Fruit fly (Drosophila melanogaster) whole organism, embryonic: ENCODE results near the gene Srp19.
A peak's percentile ranks its signal among the peaks of the same experiment; 100 is the strongest.

Experiments used
- Bteb2 ChIP-seq: fragments of 200-800 bp; sonication (Bioruptor generic); optimal IDR thresholded peaks from 2 replicates; lab custom pipeline; 2016; ENCODE audit warnings: missing biosample characterization, missing genetic modification characterization
- CG10431 ChIP-seq: fragments of 200-800 bp; sonication (Bioruptor generic); optimal IDR thresholded peaks from 3 replicates; lab custom pipeline; 2018; ENCODE audit warnings: missing biosample characterization, mild to moderate bottlenecking, missing genetic modification characterization
- CG11504 ChIP-seq: fragments of 200-800 bp; sonication (Bioruptor generic); optimal IDR thresholded peaks from 3 replicates; lab custom pipeline; 2019; ENCODE audit warnings: missing biosample characterization, mild to moderate bottlenecking, missing genetic modification characterization, moderate library complexity
- CG11560 ChIP-seq: fragments of 200-800 bp; sonication (Bioruptor generic); IDR thresholded peaks from 3 replicates; pipeline ENCODE4 v1.3.6; 2022; ENCODE audit warnings: missing biosample characterization, missing genetic modification characterization
- CG12391 ChIP-seq: fragments of 200-800 bp; sonication (Bioruptor generic); optimal IDR thresholded peaks from 3 replicates; lab custom pipeline; 2018; ENCODE audit warnings: missing biosample characterization, mild to moderate bottlenecking, missing genetic modification characterization, moderate library complexity
- CG12942 ChIP-seq: fragments of 200-800 bp; sonication (Bioruptor generic); optimal IDR thresholded peaks from 3 replicates; lab custom pipeline; 2016; ENCODE audit warnings: missing biosample characterization, missing genetic modification characterization
- CG14441 ChIP-seq: fragments of 200-800 bp; sonication (Bioruptor generic); IDR thresholded peaks from 2 replicates; pipeline ENCODE4 v1.3.6; 2022; ENCODE audit warnings: missing biosample characterization, missing genetic modification characterization
- CG17186 ChIP-seq: fragments of 200-800 bp; sonication (Bioruptor generic); optimal IDR thresholded peaks from 3 replicates; lab custom pipeline; 2017; ENCODE audit warnings: missing biosample characterization, missing genetic modification reagents, missing genetic modification characterization
- CG17829 ChIP-seq: fragments of 200-800 bp; optimal IDR thresholded peaks from 2 replicates; lab custom pipeline; 2019; ENCODE audit warnings: missing biosample characterization, mild to moderate bottlenecking, missing genetic modification characterization, moderate library complexity
- CG2120 ChIP-seq: fragments of 200-800 bp; sonication (Bioruptor generic); optimal IDR thresholded peaks from 3 replicates; lab custom pipeline; 2016; ENCODE audit warnings: missing biosample characterization, missing genetic modification characterization
- CG2129 ChIP-seq: fragments of 200-800 bp; sonication (Bioruptor generic); IDR thresholded peaks from 2 replicates; pipeline ENCODE4 v1.3.6; 2022; ENCODE audit warnings: missing biosample characterization, missing genetic modification characterization; ENCODE audit not compliant: partially characterized antibody
- CG2875 ChIP-seq: fragments of 200-800 bp; sonication (Bioruptor generic); optimal IDR thresholded peaks from 2 replicates; lab custom pipeline; 2017; ENCODE audit warnings: missing biosample characterization, mild to moderate bottlenecking, missing genetic modification characterization, missing genetic modification reagents
- CG3281 ChIP-seq: fragments of 200-800 bp; sonication (Bioruptor generic); optimal IDR thresholded peaks from 3 replicates; lab custom pipeline; 2017; ENCODE audit warnings: missing biosample characterization, mild to moderate bottlenecking, missing genetic modification characterization
- CG33557 ChIP-seq: fragments of 200-800 bp; sonication (Bioruptor generic); optimal IDR thresholded peaks from 2 replicates; lab custom pipeline; 2019; ENCODE audit warnings: missing biosample characterization, mild to moderate bottlenecking, missing genetic modification characterization, moderate library complexity
- CG6254 ChIP-seq: fragments of 200-800 bp; sonication (Bioruptor generic); optimal IDR thresholded peaks from 3 replicates; lab custom pipeline; 2017; ENCODE audit warnings: mild to moderate bottlenecking, missing biosample characterization, missing genetic modification reagents, missing genetic modification characterization
- CG6791 ChIP-seq: fragments of 200-800 bp; sonication (Bioruptor generic); IDR thresholded peaks from 3 replicates; pipeline ENCODE4 v1.3.6; 2022; ENCODE audit warnings: missing biosample characterization, missing genetic modification characterization; ENCODE audit not compliant: partially characterized antibody
- CG8290 ChIP-seq, 3 experiments: fragments of 200-800 bp; sonication (Bioruptor generic); optimal IDR thresholded peaks; 2 replicates each; lab custom pipeline; 2016 to 2019; ENCODE audit warnings: missing biosample characterization in 3 of 3, missing genetic modification characterization in 3 of 3, mild to moderate bottlenecking in 2 of 3, moderate library complexity in 1 of 3
- CG9727 ChIP-seq: fragments of 200-800 bp; sonication (Bioruptor generic); optimal IDR thresholded peaks from 3 replicates; lab custom pipeline; 2017; ENCODE audit warnings: missing biosample characterization, mild to moderate bottlenecking, missing genetic modification characterization
- CrebB ChIP-seq: fragments of 200-800 bp; sonication (Bioruptor generic); optimal IDR thresholded peaks from 3 replicates; lab custom pipeline; 2018; ENCODE audit warnings: missing biosample characterization, mild to moderate bottlenecking, missing genetic modification characterization
- Dbx ChIP-seq: fragments of 200-800 bp; sonication (Bioruptor generic); IDR thresholded peaks from 3 replicates; pipeline ENCODE4 v1.3.6; 2022; ENCODE audit warnings: missing biosample characterization, missing genetic modification characterization
- E2f1 ChIP-seq: fragments of 200-800 bp; sonication (Bioruptor generic); IDR thresholded peaks from 2 replicates; pipeline ENCODE4 v1.3.6; 2022; ENCODE audit warnings: missing biosample characterization, missing genetic modification characterization
- H2.0 ChIP-seq: fragments of 200-800 bp; sonication (Bioruptor generic); IDR thresholded peaks from 2 replicates; pipeline ENCODE4 v1.3.6; 2022; ENCODE audit warnings: missing biosample characterization, missing genetic modification characterization
- HmgZ ChIP-seq: fragments of 200-800 bp; sonication (Bioruptor generic); optimal IDR thresholded peaks from 2 replicates; lab custom pipeline; 2018; ENCODE audit warnings: missing biosample characterization, mild to moderate bottlenecking, missing genetic modification characterization
- Hsf ChIP-seq: fragments of 200-800 bp; sonication (Bioruptor generic); optimal IDR thresholded peaks from 3 replicates; lab custom pipeline; 2016; ENCODE audit warnings: missing biosample characterization, missing genetic modification characterization
- Lim3 ChIP-seq: fragments of 200-800 bp; sonication (Bioruptor generic); IDR thresholded peaks from 2 replicates; pipeline ENCODE4 v1.3.6; 2022; ENCODE audit warnings: missing biosample characterization, missing genetic modification characterization
- MBD-R2 ChIP-seq: fragments of 200-800 bp; sonication (Bioruptor generic); IDR thresholded peaks from 2 replicates; pipeline ENCODE4 v1.3.6; 2022; ENCODE audit warnings: missing biosample characterization, missing genetic modification characterization
- Neu2 ChIP-seq: fragments of 200-800 bp; sonication (Bioruptor generic); optimal IDR thresholded peaks from 3 replicates; lab custom pipeline; 2016; ENCODE audit warnings: missing biosample characterization, missing genetic modification characterization, borderline replicate concordance
- Nf-YB ChIP-seq: fragments of 200-800 bp; sonication (Bioruptor generic); optimal IDR thresholded peaks from 3 replicates; lab custom pipeline; 2019; ENCODE audit warnings: missing biosample characterization, mild to moderate bottlenecking, missing genetic modification characterization, moderate library complexity
- Oaz ChIP-seq: fragments of 200-800 bp; sonication (Bioruptor generic); IDR thresholded peaks from 2 replicates; pipeline ENCODE4 v1.3.6; 2022; ENCODE audit warnings: missing biosample characterization, missing genetic modification characterization
- TFAM ChIP-seq: fragments of 200-800 bp; sonication (Bioruptor generic); optimal IDR thresholded peaks from 2 replicates; lab custom pipeline; 2017; ENCODE audit warnings: missing biosample characterization, missing genetic modification characterization, inconsistent platforms
- ap ChIP-seq: fragments of 200-800 bp; sonication (Bioruptor generic); IDR thresholded peaks from 2 replicates; pipeline ENCODE4 v1.3.6; 2022; ENCODE audit warnings: missing biosample characterization, missing genetic modification characterization
- chinmo ChIP-seq: fragments of 200-800 bp; sonication (Bioruptor generic); IDR thresholded peaks from 4 replicates; pipeline ENCODE4 v1.3.6; 2022; ENCODE audit warnings: missing biosample characterization, missing genetic modification characterization; ENCODE audit not compliant: partially characterized antibody
- crol ChIP-seq: fragments of 200-800 bp; sonication (Bioruptor generic); IDR thresholded peaks from 2 replicates; pipeline ENCODE4 v1.3.6; 2022; ENCODE audit warnings: missing biosample characterization, missing genetic modification characterization
- dmrt11E ChIP-seq: fragments of 200-800 bp; sonication (Bioruptor generic); optimal IDR thresholded peaks from 3 replicates; lab custom pipeline; 2018; ENCODE audit warnings: missing biosample characterization, mild to moderate bottlenecking, missing genetic modification characterization, moderate library complexity
- eve ChIP-seq, 2 experiments: fragments of >200 bp; optimal IDR thresholded peaks; 2 replicates each; lab custom pipeline; 2017; ENCODE audit warnings: missing biosample characterization in 2 of 2, missing genetic modification characterization in 2 of 2
- ham ChIP-seq: fragments of 200-800 bp; sonication (Bioruptor generic); IDR thresholded peaks from 2 replicates; pipeline ENCODE4 v1.3.6; 2022; ENCODE audit warnings: missing biosample characterization, missing genetic modification characterization
- insv ChIP-seq, 2 experiments: fragments of 200-800 bp; sonication (Bioruptor generic); optimal IDR thresholded peaks; 3 replicates each; lab custom pipeline; 2016 to 2018; ENCODE audit warnings: missing biosample characterization in 2 of 2, missing genetic modification characterization in 2 of 2
- klu ChIP-seq: fragments of 200-800 bp; sonication (Bioruptor generic); IDR thresholded peaks from 2 replicates; pipeline ENCODE4 v1.3.6; 2022; ENCODE audit warnings: missing biosample characterization, missing genetic modification characterization
- kni ChIP-seq: fragments of 200-800 bp; sonication (Bioruptor generic); optimal IDR thresholded peaks from 3 replicates; lab custom pipeline; 2017; ENCODE audit warnings: mild to moderate bottlenecking, missing biosample characterization, missing genetic modification reagents, missing genetic modification characterization
- lov ChIP-seq, 2 experiments: fragments of 200-800 bp in 1 of 2; fragments of >200 bp in 1 of 2; sonication (Bioruptor generic) in 1 of 2; IDR thresholded peaks in 1 of 2; optimal IDR thresholded peaks in 1 of 2; 2 replicates in 1 of 2; 3 replicates in 1 of 2; pipeline versions ENCODE4 v1.3.6 to Lab custom; 2017 to 2022; ENCODE audit warnings: missing biosample characterization in 1 of 2, missing genetic modification characterization in 1 of 2
- otp ChIP-seq: fragments of 200-800 bp; sonication (Bioruptor generic); IDR thresholded peaks from 3 replicates; pipeline ENCODE4, ENCODE4 v1.3.6; 2022; ENCODE audit warnings: missing biosample characterization, missing genetic modification characterization
- pan ChIP-seq, 4 experiments: fragments of >200 bp in 3 of 4; fragments of 200-800 bp in 1 of 4; sonication (Bioruptor generic) in 1 of 4; optimal IDR thresholded peaks in 3 of 4; IDR thresholded peaks in 1 of 4; 2 replicates each; pipeline versions ENCODE4 v1.3.6 to Lab custom; 2017 to 2022; ENCODE audit warnings: missing biosample characterization in 2 of 4, missing genetic modification characterization in 2 of 4, mixed read lengths in 1 of 4
- pnt ChIP-seq: fragments of 200-800 bp; sonication (Bioruptor generic); optimal IDR thresholded peaks from 3 replicates; lab custom pipeline; 2016; ENCODE audit warnings: missing biosample characterization, missing genetic modification characterization
- pros ChIP-seq: fragments of 200-800 bp; sonication (Bioruptor generic); optimal IDR thresholded peaks from 3 replicates; lab custom pipeline; 2019; ENCODE audit warnings: missing biosample characterization, mild to moderate bottlenecking, missing genetic modification characterization, moderate library complexity
- sisA ChIP-seq: fragments of 200-800 bp; sonication (Bioruptor generic); IDR thresholded peaks from 2 replicates; pipeline ENCODE4 v1.3.6; 2022; ENCODE audit warnings: missing biosample characterization, missing genetic modification characterization
- sqz ChIP-seq: fragments of 200-800 bp; sonication (Bioruptor generic); optimal IDR thresholded peaks from 3 replicates; lab custom pipeline; 2018; ENCODE audit warnings: missing biosample characterization, mild to moderate bottlenecking, missing genetic modification characterization
- tll ChIP-seq, 2 experiments: fragments of 200-800 bp in 1 of 2; fragments of >200 bp in 1 of 2; sonication (Bioruptor generic) in 1 of 2; optimal IDR thresholded peaks; 2 replicates each; lab custom pipeline; 2017 to 2019; ENCODE audit warnings: missing biosample characterization in 2 of 2, missing genetic modification characterization in 2 of 2, mild to moderate bottlenecking in 1 of 2, moderate library complexity in 1 of 2

Gene Srp19

DNA sequence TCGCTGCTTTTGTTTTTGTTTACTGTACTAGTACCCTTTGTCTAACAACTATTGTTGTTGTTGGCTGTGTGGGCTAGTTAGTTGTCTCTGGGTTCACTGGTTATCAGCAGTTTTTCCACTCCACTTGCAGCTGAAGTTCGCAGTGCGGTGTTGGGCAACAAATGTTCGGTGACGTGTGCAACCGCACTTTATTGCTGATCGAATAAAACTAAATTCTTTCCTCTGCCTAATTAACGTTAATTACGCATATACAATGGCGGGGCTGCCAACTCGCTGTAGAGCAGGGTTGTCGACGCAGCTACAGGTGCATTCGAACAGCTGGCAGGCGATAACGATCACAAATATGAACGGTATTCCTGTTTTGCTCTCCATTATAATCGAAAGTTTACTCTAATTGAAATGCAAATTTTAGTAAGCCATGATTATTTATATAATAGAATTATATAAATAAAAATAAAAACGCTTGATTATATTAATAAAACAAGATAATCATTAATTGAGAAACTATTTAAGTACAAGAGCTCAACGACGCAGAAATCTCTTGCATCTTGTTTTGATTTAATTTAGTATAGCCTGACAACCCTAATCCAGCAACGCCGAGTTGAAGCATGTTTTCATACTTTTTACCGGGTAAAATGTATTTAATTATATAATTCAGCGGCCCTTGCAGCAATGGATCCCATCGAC, 19.1 kb downstream of the Srp19 start, which contains the start of the genes mrva, CG42307 and mus312 (continued):
- peak; percentile 60 for TF ChIP-seq Hsf (GFP tag; lab: Kevin White, UChicago)
- peak in 1 of 2 experiments; percentile 17 for TF ChIP-seq tll (GFP tag; optimal IDR thresholded peaks at IDR 0.05; lab: Kevin White, UChicago)
- peak; percentile 53; the same call in 1 of the 2 replicates for TF ChIP-seq ap
- TF ChIP-seq CG9727 = peak; percentile 78
- TF ChIP-seq CG14441 = peak; percentile 69
- no peak for TF ChIP-seq lov (optimal IDR thresholded peaks at IDR 0.05; lab: Kevin White, UChicago)
- TF ChIP-seq lov (GFP tag; IDR thresholded peaks at IDR 0.05; lab: Robert Waterston, UW) = 0 out of 3 replicates have a peak, but pooled peaks have one; percentile 65
- peak; percentile 14 for TF ChIP-seq Bteb2
- TF ChIP-seq CG11560 (tag; lab: Robert Waterston, UW) = peak; percentile 70
- TF ChIP-seq pan (optimal IDR thresholded peaks at IDR 0.05; lab: Kevin White, UChicago) = no peak
- peak in 1 of 2 experiments; percentile 87 for TF ChIP-seq pan (GFP tag; optimal IDR thresholded peaks at IDR 0.05 in 1 of 2, IDR thresholded peaks at IDR 0.05 in 1 of 2)
- peak; percentile 91 for TF ChIP-seq CG11504 (tag; lab: Kevin White, UChicago)
- peak; percentile 33 for TF ChIP-seq pros
- TF ChIP-seq dmrt11E (tag; lab: Kevin White, UChicago) = peak; percentile 91
- TF ChIP-seq kni = peak; percentile 30
- TF ChIP-seq CG2875 = peak; percentile 52
- peak; percentile 74 for TF ChIP-seq sisA
- 0 out of 3 replicates have a peak, but pooled peaks have one; percentile 55 for TF ChIP-seq CG6791 (GFP tag; lab: Robert Waterston, UW)
- peak; percentile 75 for TF ChIP-seq CG10431 (GFP tag; lab: Kevin White, UChicago)
- TF ChIP-seq HmgZ (tag; lab: Kevin White, UChicago) = peak; percentile 73
- TF ChIP-seq ham (GFP tag; lab: Robert Waterston, UW) = no peak
- TF ChIP-seq Dbx (GFP tag; lab: Robert Waterston, UW) = peak; percentile 83
- TF ChIP-seq eve (GFP tag; optimal IDR thresholded peaks at IDR 0.05; lab: Kevin White, UChicago) = no peak
- no peak for TF ChIP-seq CG6254 (GFP tag; lab: Kevin White, UChicago)
- TF ChIP-seq Neu2 (GFP tag; lab: Kevin White, UChicago) = no peak
- peak; percentile 82 for TF ChIP-seq otp (GFP tag; lab: Robert Waterston, UW)
- peak; percentile 85 for TF ChIP-seq CG3281
- peak; percentile 77 for TF ChIP-seq Nf-YB
- peak; percentile 84 for TF ChIP-seq MBD-R2 (GFP tag; lab: Robert Waterston, UW)
- peak; percentile 78 for TF ChIP-seq Oaz (GFP tag; lab: Robert Waterston, UW)
- TF ChIP-seq insv (GFP tag; optimal IDR thresholded peaks at IDR 0.05; lab: Kevin White, UChicago) = peak in 1 of 2 experiments; percentile 75
- TF ChIP-seq pnt (GFP tag; lab: Kevin White, UChicago) = peak; percentile 18
- no peak for TF ChIP-seq TFAM
- peak; percentile 84 for TF ChIP-seq CG12942 (GFP tag; lab: Kevin White, UChicago)
- TF ChIP-seq Lim3 (GFP tag; lab: Robert Waterston, UW) = 0 out of 2 replicates have a peak, but pooled peaks have one; percentile 28
- TF ChIP-seq CG2120 = peak; percentile 75
- TF ChIP-seq CG17186 = peak; percentile 23
- TF ChIP-seq CG2129 (GFP tag; lab: Robert Waterston, UW) = no peak
- TF ChIP-seq CG33557 (GFP tag; lab: Kevin White, UChicago) = peak; percentile 93
- peak; percentile 88 for TF ChIP-seq chinmo
- TF ChIP-seq sqz = no peak
- peak; percentile 80 for TF ChIP-seq H2.0 (GFP tag; lab: Robert Waterston, UW)
- peak; percentile 95 for TF ChIP-seq CG17829
- peak; percentile 58 for TF ChIP-seq CrebB (tag; lab: Kevin White, UChicago)
- peak; percentile 97 for TF ChIP-seq CG12391 (tag; lab: Kevin White, UChicago)
- TF ChIP-seq CG8290 (GFP tag; optimal IDR thresholded peaks at IDR 0.05; lab: Kevin White, UChicago) = peak; percentile 66
- TF ChIP-seq CG8290 (tag; optimal IDR thresholded peaks at IDR 0.05; lab: Kevin White, UChicago) = no peak
- no peak for TF ChIP-seq crol
- peak; percentile 56; the same call in 1 of the 2 replicates for TF ChIP-seq klu
- peak; percentile 84 for TF ChIP-seq E2f1 (GFP tag; lab: Robert Waterston, UW)
